Fruit fly (Drosophila melanogaster) ovary, adult (tissue): ENCODE measurements around the gene Adhr.

ENCODE experiments used
- CG17801 ChIP-seq: fragments of 200-800 bp; optimal IDR thresholded peaks from 2 replicates; lab custom pipeline; 2019; ENCODE audit warnings: missing biosample characterization, mild to moderate bottlenecking, missing genetic modification characterization, moderate library complexity; ENCODE audit not compliant: partially characterized antibody

Gene Adhr

DNA sequence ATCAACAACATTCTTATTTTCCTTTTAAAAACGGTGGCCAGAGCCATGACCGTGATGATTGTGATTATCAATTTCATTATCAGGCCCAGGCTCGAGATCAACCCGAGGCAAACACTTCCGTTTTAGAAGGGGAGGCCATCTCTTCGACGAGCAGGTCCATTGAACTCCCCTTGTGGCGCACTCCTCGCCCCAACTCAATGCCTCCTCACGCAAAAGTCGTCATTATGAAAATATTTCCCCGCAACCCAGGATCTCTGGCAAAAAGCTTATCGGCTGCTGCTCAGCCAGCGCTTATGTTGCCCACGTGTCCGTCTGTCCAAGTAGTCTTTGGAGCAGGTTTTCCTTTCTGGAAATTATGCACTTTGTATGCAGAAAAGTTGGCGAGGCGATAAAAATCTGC is 17.4 kb downstream of the Adhr start:
- no peak for TF ChIP-seq CG17801 (GFP tag; lab: Kevin White, UChicago)

DNA sequence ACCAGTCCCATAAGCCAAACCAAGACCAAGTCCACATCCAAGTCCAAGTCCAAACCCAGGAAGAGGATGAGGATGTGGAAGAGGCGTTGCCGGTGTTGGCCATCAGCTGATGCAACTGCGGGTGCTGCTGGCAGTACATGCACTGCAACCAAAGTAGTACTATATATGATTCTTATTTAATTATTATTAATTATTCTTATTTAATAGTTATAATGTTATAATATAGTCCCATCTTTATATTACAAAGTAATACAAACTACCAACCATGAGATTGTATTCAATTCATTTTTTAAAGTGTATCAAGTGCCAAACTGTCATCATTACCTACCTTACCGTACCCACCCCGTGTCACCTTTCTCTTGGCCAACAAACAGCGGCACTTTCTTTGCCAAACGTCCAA is 19.6 kb downstream of the Adhr start:
- no peak for TF ChIP-seq CG17801 (GFP tag; lab: Kevin White, UChicago)

DNA sequence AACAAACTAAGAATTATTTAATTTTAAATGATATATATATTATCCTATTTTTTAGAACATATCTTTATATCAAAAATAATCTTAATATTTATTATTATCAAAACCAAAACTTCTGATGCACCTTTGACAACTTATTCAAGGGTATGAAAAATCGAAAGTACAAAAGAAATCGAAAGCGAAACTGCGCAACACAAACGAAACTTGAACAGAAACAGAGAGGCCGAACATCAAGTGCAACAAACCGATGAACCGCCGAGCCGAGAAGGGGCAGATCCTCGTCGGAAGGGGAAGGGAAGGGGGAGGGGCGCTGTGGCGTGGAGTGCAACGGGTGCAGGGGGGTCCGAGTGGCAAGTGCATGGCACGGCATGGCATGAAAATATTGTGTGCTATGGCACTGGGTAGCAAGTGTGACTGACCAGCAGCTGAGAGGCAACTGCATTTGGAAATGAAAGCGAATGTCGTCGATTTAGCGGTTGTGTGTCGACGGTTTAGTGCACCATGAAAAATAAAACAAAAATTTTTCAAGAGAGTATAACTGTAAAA is 26.8 kb downstream of the Adhr start:
- no peak for TF ChIP-seq CG17801 (GFP tag; lab: Kevin White, UChicago)

DNA sequence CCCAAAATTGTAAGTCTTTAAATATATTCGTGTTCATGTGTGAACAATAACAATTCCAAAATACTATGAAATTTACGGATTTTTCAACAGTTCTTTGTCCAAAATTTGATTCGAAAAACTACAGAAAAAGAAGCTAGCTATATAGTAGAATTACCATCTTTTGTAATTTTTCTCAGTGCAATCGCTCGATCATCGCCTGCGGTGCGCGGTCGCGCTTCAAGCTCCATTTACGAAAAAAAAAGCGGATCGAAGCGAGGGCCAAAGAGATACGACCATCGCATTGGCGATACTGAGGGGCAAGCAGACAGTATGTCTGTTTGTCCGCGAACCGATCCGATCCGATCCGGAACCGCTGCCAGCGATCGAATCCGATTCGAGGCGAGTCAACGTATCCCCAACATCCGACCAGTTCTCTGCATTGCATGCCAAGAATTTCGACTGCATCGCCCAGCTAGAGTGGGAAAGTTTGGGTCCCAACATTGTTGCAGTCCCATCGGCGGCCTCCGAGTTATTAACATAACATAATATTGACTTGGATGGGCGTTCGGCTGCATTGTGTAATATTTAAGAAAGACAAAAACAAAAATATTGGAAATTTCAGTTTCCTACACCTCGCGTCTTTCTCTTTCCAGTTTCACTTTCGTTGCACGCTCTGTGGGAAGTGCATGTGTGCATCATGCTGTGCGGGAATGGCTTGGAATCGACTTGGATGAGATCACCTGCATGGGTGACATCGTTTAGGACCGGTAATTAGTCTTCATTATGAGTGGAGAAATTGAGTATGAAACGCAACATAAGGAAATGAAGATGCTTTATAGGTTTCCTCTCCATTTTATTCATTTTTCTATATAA is 36.6 kb downstream of the Adhr start:
- no peak for TF ChIP-seq CG17801 (GFP tag; lab: Kevin White, UChicago)

DNA sequence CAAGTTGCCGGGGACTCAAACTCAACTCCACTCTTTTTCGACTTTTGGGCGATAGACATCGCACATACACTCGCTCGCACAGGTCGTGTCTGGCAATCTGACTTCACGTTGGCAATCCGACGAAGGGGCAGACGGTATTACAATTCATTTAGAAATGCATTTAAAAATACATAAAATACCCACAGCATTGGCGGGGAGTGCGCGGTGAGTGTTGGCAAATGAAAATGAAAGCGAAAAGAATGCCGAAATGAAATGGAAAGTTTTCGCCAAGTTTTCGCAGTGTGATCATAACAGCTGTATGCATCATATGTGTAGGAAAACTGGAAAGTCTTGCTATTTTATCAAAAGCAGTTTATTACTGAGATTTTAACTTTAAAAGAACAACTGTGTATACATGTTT is 38.1 kb downstream of the Adhr start:
- no peak for TF ChIP-seq CG17801 (GFP tag; lab: Kevin White, UChicago)

DNA sequence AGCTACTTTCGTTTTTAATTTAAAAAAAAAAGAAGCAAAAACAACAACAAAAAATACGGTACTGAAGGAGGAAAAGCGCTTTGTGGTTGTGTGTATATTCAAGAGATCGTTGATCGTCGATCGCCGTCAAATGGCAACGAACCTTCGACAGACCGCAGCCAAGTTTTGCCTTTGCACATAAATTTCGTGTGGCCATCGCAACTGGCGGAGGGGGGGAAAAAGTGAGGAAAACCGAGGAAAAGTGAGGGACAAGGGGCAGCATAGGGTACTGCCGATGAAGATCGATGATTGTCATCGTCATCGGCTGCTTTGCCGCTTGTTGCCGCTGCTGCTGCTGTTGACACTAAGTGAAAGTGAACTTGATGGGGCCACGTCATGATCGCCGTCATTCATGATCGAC is 39.6 kb downstream of the Adhr start:
- TF ChIP-seq CG17801 (GFP tag; lab: Kevin White, UChicago) = no peak

DNA sequence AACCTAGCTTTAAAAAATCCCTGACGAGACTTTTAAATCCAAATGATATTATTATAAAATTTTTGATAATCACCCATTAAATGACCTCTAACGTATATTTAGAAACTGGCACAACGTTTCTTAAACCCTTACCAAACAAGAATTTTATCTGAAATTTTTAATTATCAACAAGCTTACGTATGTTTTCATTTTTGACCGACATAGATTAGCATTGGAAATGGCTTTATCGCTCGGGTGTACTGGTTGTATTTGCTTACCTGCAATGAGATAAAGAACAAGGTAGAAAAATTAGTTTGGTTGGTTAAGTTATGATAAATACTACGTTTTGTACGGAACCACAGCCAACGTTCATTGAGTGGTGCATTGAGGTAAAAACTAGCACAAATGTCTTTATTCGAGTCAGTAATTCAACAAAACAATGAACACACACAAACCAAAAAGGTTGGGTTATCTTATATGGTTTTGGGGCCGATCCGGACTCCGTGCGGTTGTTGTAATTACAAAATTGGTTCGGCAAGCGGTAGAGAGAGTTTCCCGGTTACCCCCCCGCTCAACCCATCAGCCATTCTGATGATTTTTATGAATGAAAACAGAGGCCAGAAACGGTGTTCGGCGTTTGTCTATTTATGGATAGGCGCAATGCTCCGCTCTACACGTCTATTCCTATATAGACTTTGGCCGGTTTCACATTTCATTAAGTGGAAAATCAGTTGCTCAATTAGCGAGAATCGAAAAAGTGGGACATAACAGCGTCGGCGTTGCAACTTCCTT is 40.9 kb downstream of the Adhr start:
- TF ChIP-seq CG17801 (GFP tag; lab: Kevin White, UChicago) = no peak

DNA sequence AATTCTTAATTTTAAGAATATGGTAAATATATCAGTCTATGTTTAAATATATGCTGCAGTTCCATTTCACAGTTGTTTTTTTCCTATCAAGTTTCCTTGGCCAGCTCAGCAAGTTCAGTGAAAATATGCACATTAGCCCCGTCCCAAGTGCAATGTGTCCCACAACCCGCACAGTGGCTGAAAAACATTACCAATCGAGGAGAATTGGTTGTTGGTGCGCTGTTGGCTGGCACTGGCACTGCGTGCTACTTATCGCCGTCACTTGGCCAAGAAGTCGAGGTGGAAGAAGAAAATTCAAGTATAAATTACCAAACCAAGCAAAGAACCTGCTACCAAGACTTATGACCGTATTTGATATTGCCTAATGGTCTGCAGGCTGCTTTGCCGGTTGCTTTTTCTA is 43.5 kb downstream of the Adhr start:
- TF ChIP-seq CG17801 (GFP tag; lab: Kevin White, UChicago) = no peak

DNA sequence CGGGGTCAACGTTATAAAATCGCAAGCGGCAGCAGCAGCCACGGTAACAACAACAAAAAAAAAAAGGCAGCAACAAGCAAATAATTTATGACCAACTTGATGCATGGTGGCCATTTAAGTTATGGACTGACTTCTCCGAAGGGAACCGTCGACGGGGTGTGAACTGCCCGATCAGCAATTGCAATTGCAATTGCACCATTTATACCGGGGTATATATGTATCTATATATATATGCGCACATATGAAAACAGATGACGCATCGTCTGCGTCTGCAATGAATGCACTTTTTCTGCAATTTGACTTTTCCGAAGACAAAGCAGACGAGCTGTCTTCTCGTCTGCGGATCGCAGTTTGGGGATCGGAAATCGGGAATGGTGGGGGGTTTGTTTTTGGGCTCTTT is 47.8 kb downstream of the Adhr start:
- no peak for TF ChIP-seq CG17801 (GFP tag; lab: Kevin White, UChicago)

DNA sequence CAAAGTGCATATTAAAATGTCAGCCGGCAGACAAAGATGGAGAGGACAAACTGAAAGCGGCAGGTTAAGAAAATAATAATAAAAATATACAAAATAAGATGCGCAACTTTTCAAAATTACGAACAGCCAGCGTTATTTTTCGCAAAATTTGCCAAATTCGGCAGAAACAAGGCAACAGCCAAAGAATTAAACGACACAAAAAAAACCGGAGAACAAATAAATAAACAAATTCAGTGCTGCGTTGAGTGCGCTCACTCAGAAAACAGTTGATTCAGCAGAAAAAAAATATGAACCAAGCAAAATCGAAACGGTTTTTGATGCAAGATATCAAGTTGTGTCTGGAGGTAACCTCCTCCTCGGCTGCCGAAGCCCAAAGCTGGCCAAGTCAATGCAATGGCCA is 49.0 kb downstream of the Adhr start:
- peak; percentile 3 for TF ChIP-seq CG17801 (GFP tag; lab: Kevin White, UChicago)

DNA sequence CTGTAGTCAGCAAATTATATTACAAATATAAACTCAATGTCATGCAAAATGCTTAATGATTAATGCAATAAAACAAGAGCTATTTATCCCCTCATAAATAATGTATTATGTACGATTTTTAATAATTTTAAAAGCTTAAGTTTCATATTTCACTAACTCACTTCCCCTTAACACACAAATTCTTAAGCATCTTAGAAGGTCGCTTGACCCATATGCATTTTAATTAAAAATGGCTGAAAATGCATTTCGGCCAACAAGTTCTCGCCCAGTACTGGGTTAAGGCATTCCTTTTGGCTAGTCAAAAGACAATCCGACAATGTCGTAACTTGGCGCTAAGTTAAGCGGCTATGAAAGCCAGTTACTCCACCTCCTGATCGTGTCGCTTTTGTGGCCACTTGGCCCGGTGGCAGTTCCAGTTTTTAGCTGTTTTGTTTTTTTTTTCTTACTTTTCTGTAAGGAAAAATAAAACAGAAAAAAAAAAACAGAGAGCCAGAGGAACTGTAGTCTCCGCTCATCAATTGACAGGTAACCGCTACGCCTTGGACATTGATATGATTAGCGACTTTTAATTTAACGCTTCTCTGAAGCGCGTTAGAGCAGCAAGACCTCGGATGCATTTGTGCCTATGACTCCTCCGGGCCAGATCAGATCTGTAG is 49.7 kb downstream of the Adhr start:
- no peak for TF ChIP-seq CG17801 (GFP tag; lab: Kevin White, UChicago)

DNA sequence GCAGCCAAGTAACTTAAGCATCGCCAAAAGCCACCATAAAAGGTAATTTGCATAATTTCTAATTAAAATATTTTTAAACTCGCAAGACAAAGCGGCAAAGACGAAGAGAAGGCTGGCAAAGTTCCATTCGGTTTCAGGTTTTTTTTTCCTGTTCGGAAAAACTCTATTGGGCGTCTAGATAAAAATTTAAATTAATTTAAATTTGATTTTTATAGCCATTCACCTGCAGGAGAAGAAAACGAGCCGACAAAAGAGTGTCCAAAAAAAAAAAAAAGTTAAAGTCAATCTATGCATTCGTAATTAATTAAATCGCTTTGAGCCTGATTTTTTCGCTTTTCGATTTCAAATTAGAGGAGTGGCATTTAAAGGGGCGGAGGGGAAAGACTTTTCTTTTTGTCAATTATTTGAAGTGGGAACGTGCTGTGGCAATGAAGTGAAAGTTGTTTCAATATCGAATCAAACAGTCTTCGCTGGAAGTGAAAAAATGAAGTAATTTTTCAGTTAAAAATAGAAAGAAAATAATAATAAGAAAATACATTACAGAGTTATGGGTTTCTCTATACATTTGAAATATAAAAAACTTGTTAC is 53.0 kb downstream of the Adhr start:
- no peak for TF ChIP-seq CG17801 (GFP tag; lab: Kevin White, UChicago)
